Worm (Caenorhabditis elegans) whole organism, L1 larva: Measurements from ENCODE around the gene Y59H11AM.4.

Experiments used
- C04F5.9 ChIP-seq: sonication (generic microtip); optimal IDR thresholded peaks from 2 replicates; lab custom pipeline; 2016; ENCODE audit warnings: missing genetic modification characterization, missing compliant biosample characterization
- aha-1 ChIP-seq: fragments of 150-350 bp; optimal IDR thresholded peaks from 2 replicates; lab custom pipeline; 2014; ENCODE audit warnings: missing biosample characterization, missing genetic modification characterization
- alr-1 ChIP-seq: fragments of 200-800 bp; sonication (Bioruptor generic); optimal IDR thresholded peaks from 2 replicates; lab custom pipeline; 2018; ENCODE audit warnings: borderline replicate concordance, mild to moderate bottlenecking, missing genetic modification characterization, missing compliant biosample characterization
- ama-1 ChIP-seq: fragments of 150-350 bp; optimal IDR thresholded peaks from 2 replicates; lab custom pipeline; 2014
- ceh-88 ChIP-seq: fragments of 200-800 bp; sonication (Bioruptor generic); IDR thresholded peaks from 2 replicates; pipeline ENCODE4 v1.3.6; 2022; ENCODE audit warnings: missing genetic modification characterization, missing compliant biosample characterization
- ceh-90 ChIP-seq: sonication (generic microtip); optimal IDR thresholded peaks from 2 replicates; lab custom pipeline; 2016; ENCODE audit warnings: missing genetic modification characterization, missing compliant biosample characterization
- dpl-1 ChIP-seq, 3 experiments: fragments of 150-350 bp in 2 of 3; sonication (generic microtip) in 1 of 3; optimal IDR thresholded peaks; 2 replicates each; lab custom pipeline; 2014 to 2017; ENCODE audit warnings: missing biosample characterization in 3 of 3, missing genetic modification characterization in 3 of 3, missing genetic modification reagents in 3 of 3
- efl-3 ChIP-seq: fragments of 200-800 bp; sonication (Bioruptor generic); optimal IDR thresholded peaks from 2 replicates; lab custom pipeline; 2018; ENCODE audit warnings: mild to moderate bottlenecking, missing genetic modification characterization, missing compliant biosample characterization
- egl-27 ChIP-seq, 2 experiments: fragments of 150-350 bp in 1 of 2; sonication (generic microtip); optimal IDR thresholded peaks; 3 replicates each; lab custom pipeline; 2017 to 2018; ENCODE audit warnings: missing biosample characterization in 2 of 2, missing genetic modification characterization in 2 of 2, missing genetic modification reagents in 2 of 2
- elt-3 ChIP-seq, 6 experiments: fragments of 150-350 bp in 1 of 6; sonication (generic microtip); optimal IDR thresholded peaks; 2 replicates each; lab custom pipeline; 2017 to 2018; ENCODE audit warnings: missing biosample characterization in 6 of 6, missing genetic modification characterization in 6 of 6, inconsistent platforms in 1 of 6
- fkh-10 ChIP-seq: sonication (generic microtip); optimal IDR thresholded peaks from 2 replicates; lab custom pipeline; 2017; ENCODE audit warnings: missing biosample characterization, missing genetic modification reagents, missing genetic modification characterization
- fkh-4 ChIP-seq: sonication (generic microtip); optimal IDR thresholded peaks from 2 replicates; lab custom pipeline; 2016; ENCODE audit warnings: missing compliant biosample characterization, missing genetic modification characterization, borderline replicate concordance
- fkh-8 ChIP-seq: sonication (generic microtip); optimal IDR thresholded peaks from 2 replicates; lab custom pipeline; 2016; ENCODE audit warnings: mild to moderate bottlenecking, missing genetic modification characterization, missing compliant biosample characterization
- fos-1 ChIP-seq: fragments of 150-350 bp; optimal IDR thresholded peaks from 2 replicates; lab custom pipeline; 2014; ENCODE audit warnings: missing biosample characterization, missing genetic modification characterization
- hlh-17 ChIP-seq: fragments of 200-800 bp; sonication (Bioruptor generic); optimal IDR thresholded peaks from 2 replicates; lab custom pipeline; 2018; ENCODE audit warnings: missing genetic modification characterization, mild to moderate bottlenecking, missing compliant biosample characterization, moderate library complexity, borderline replicate concordance
- hpl-2 ChIP-seq: fragments of 150-350 bp; optimal IDR thresholded peaks from 2 replicates; lab custom pipeline; 2014; ENCODE audit warnings: missing biosample characterization, missing genetic modification reagents, missing genetic modification characterization
- isw-1 ChIP-seq: fragments of 200-800 bp; sonication (Bioruptor generic); IDR thresholded peaks from 2 replicates; pipeline ENCODE4 v1.3.6; 2022; ENCODE audit warnings: missing genetic modification characterization, missing compliant biosample characterization
- jun-1 ChIP-seq: fragments of 150-350 bp; optimal IDR thresholded peaks from 2 replicates; lab custom pipeline; 2014; ENCODE audit warnings: missing biosample characterization, missing genetic modification reagents, missing genetic modification characterization
- lin-14 ChIP-seq: fragments of 200-800 bp; sonication (Bioruptor generic); optimal IDR thresholded peaks from 2 replicates; lab custom pipeline; 2018; ENCODE audit warnings: mild to moderate bottlenecking, missing genetic modification characterization, moderate library complexity, missing compliant biosample characterization
- lin-15B ChIP-seq: fragments of 150-350 bp; sonication (generic microtip); optimal IDR thresholded peaks from 3 replicates; lab custom pipeline; 2014; ENCODE audit warnings: missing biosample characterization, missing genetic modification characterization
- lin-35 ChIP-seq, 2 experiments: fragments of 150-350 bp; optimal IDR thresholded peaks; 2 replicates each; lab custom pipeline; 2014; ENCODE audit warnings: missing biosample characterization in 2 of 2, missing genetic modification characterization in 2 of 2, missing genetic modification reagents in 2 of 2
- lir-3 ChIP-seq: sonication (generic microtip); optimal IDR thresholded peaks from 2 replicates; lab custom pipeline; 2016; ENCODE audit warnings: mild to moderate bottlenecking, missing genetic modification characterization, moderate library complexity, missing compliant biosample characterization; ENCODE audit not compliant: poor library complexity
- lsy-2 ChIP-seq, 2 experiments: fragments of 150-350 bp; optimal IDR thresholded peaks; 2 replicates each; lab custom pipeline; 2014; ENCODE audit warnings: missing biosample characterization in 2 of 2, missing genetic modification characterization in 2 of 2
- mef-2 ChIP-seq: fragments of 150-350 bp; optimal IDR thresholded peaks from 2 replicates; lab custom pipeline; 2014; ENCODE audit warnings: missing biosample characterization, missing genetic modification characterization
- nhr-12 ChIP-seq: sonication (generic microtip); optimal IDR thresholded peaks from 2 replicates; lab custom pipeline; 2017; ENCODE audit warnings: missing biosample characterization, missing genetic modification characterization
- nhr-19 ChIP-seq: fragments of 200-800 bp; sonication (Bioruptor generic); conservative IDR thresholded peaks from 2 replicates; pipeline ENCODE4 v1.3.6; 2022; ENCODE audit warnings: missing genetic modification characterization, missing compliant biosample characterization
- nhr-20 ChIP-seq: sonication (generic microtip); optimal IDR thresholded peaks from 2 replicates; lab custom pipeline; 2016; ENCODE audit warnings: mild to moderate bottlenecking, missing genetic modification characterization, missing compliant biosample characterization
- nhr-237 ChIP-seq: fragments of 150-350 bp; optimal IDR thresholded peaks from 2 replicates; lab custom pipeline; 2014; ENCODE audit warnings: missing biosample characterization, missing genetic modification characterization
- nhr-28 ChIP-seq: fragments of 150-350 bp; optimal IDR thresholded peaks from 2 replicates; lab custom pipeline; 2014; ENCODE audit warnings: missing biosample characterization, missing genetic modification characterization
- nhr-47 ChIP-seq: sonication (generic microtip); optimal IDR thresholded peaks from 2 replicates; lab custom pipeline; 2016; ENCODE audit warnings: mild to moderate bottlenecking, missing genetic modification characterization, moderate library complexity, missing compliant biosample characterization
- nhr-71 ChIP-seq: sonication (generic microtip); optimal IDR thresholded peaks from 2 replicates; lab custom pipeline; 2016; ENCODE audit warnings: mild to moderate bottlenecking, missing genetic modification characterization, moderate library complexity, missing compliant biosample characterization
- nhr-76 ChIP-seq: sonication (generic microtip); optimal IDR thresholded peaks from 2 replicates; lab custom pipeline; 2017; ENCODE audit warnings: missing biosample characterization, missing genetic modification characterization
- nhr-77 ChIP-seq: fragments of 150-350 bp; optimal IDR thresholded peaks from 2 replicates; lab custom pipeline; 2014; ENCODE audit warnings: missing biosample characterization, missing genetic modification characterization
- nhr-90 ChIP-seq: sonication (generic microtip); optimal IDR thresholded peaks from 2 replicates; lab custom pipeline; 2016; ENCODE audit warnings: mild to moderate bottlenecking, missing genetic modification characterization, missing compliant biosample characterization; ENCODE audit not compliant: poor library complexity
- pax-3 ChIP-seq: fragments of 200-800 bp; sonication (Bioruptor generic); optimal IDR thresholded peaks from 2 replicates; lab custom pipeline; 2018; ENCODE audit warnings: mild to moderate bottlenecking, missing genetic modification characterization, moderate library complexity, missing compliant biosample characterization
- pqm-1 ChIP-seq: sonication (generic microtip); optimal IDR thresholded peaks from 3 replicates; lab custom pipeline; 2017; ENCODE audit warnings: missing biosample characterization, missing genetic modification characterization
- rnt-1 ChIP-seq: sonication (generic microtip); optimal IDR thresholded peaks from 2 replicates; lab custom pipeline; 2016; ENCODE audit warnings: mild to moderate bottlenecking, missing genetic modification characterization, moderate library complexity, missing compliant biosample characterization
- skn-1 ChIP-seq: fragments of 150-350 bp; optimal IDR thresholded peaks from 2 replicates; lab custom pipeline; 2014; ENCODE audit warnings: missing biosample characterization, missing genetic modification characterization
- snpc-4 ChIP-seq: fragments of 150-350 bp; optimal IDR thresholded peaks from 2 replicates; lab custom pipeline; 2014; ENCODE audit warnings: missing biosample characterization, missing genetic modification characterization
- snu-23 ChIP-seq: sonication (generic microtip); optimal IDR thresholded peaks from 2 replicates; lab custom pipeline; 2016; ENCODE audit warnings: missing genetic modification characterization, missing compliant biosample characterization
- swsn-7 ChIP-seq: sonication (generic microtip); optimal IDR thresholded peaks from 2 replicates; lab custom pipeline; 2016; ENCODE audit warnings: missing genetic modification characterization, missing compliant biosample characterization
- tbx-2 ChIP-seq: sonication (generic microtip); optimal IDR thresholded peaks from 2 replicates; lab custom pipeline; 2016; ENCODE audit warnings: missing genetic modification characterization, missing compliant biosample characterization
- tlp-1 ChIP-seq: fragments of 150-350 bp; optimal IDR thresholded peaks from 2 replicates; lab custom pipeline; 2014; ENCODE audit warnings: missing biosample characterization, missing genetic modification characterization
- vab-15 ChIP-seq: sonication (generic microtip); optimal IDR thresholded peaks from 2 replicates; lab custom pipeline; 2017; ENCODE audit warnings: missing genotype, mild to moderate bottlenecking, missing genetic modification characterization, missing compliant biosample characterization
- ztf-11 ChIP-seq, 2 experiments: sonication (generic microtip); optimal IDR thresholded peaks; 2 replicates each; lab custom pipeline; 2016 to 2017; ENCODE audit warnings: missing genetic modification characterization in 2 of 2, missing biosample characterization in 1 of 2, missing compliant biosample characterization in 1 of 2

Gene Y59H11AM.4

ce11 chrIV:8538011-8538658 is 32.0 kb downstream of the Y59H11AM.4 start (continued):
- TF ChIP-seq hlh-17 (GFP tag; lab: Kevin White, UChicago) = no peak
- TF ChIP-seq nhr-12 = no peak
- no peak for TF ChIP-seq C04F5.9
- no peak for TF ChIP-seq skn-1 (tag; lab: Kevin White, UChicago)
- no peak for TF ChIP-seq nhr-76 (tag; lab: Kevin White, UChicago)
- TF ChIP-seq aha-1 (tag; lab: Kevin White, UChicago) = no peak
- TF ChIP-seq nhr-28 (tag; lab: Kevin White, UChicago) = no peak

- peak; percentile 10 for TF ChIP-seq nhr-47 (tag; lab: Kevin White, UChicago)
- TF ChIP-seq lsy-2 (tag; optimal IDR thresholded peaks at IDR 0.05; lab: Kevin White, UChicago) = peak in 1 of 2 experiments; percentile 1
- no peak for TF ChIP-seq skn-1 (tag; lab: Kevin White, UChicago)
- no peak for TF ChIP-seq egl-27 (tag; optimal IDR thresholded peaks at IDR 0.05; lab: Kevin White, UChicago)
- TF ChIP-seq ceh-90 = no peak
- peak; percentile 5 for TF ChIP-seq tbx-2 (tag; lab: Kevin White, UChicago)
- no peak for TF ChIP-seq efl-3 (GFP tag; lab: Kevin White, UChicago)
- TF ChIP-seq nhr-237 (tag; lab: Kevin White, UChicago) = no peak
- no peak for TF ChIP-seq nhr-90 (tag; lab: Kevin White, UChicago)
- TF ChIP-seq nhr-19 = peak; percentile 25; the same call in 1 of the 2 replicates
- TF ChIP-seq lir-3 = no peak
- TF ChIP-seq hlh-17 (GFP tag; lab: Kevin White, UChicago) = no peak
- TF ChIP-seq nhr-12 = no peak
- no peak for TF ChIP-seq ceh-88
- TF ChIP-seq lin-35 (GFP tag; optimal IDR thresholded peaks at IDR 0.05; lab: Kevin White, UChicago) = no peak
- TF ChIP-seq mef-2 (tag; lab: Kevin White, UChicago) = no peak
- peak; percentile 24 for TF ChIP-seq nhr-71
- TF ChIP-seq nhr-20 (tag; lab: Kevin White, UChicago) = peak; percentile 37
- TF ChIP-seq elt-3 (tag; optimal IDR thresholded peaks at IDR 0.05; lab: Kevin White, UChicago) = peak in 1 of 6 experiments; percentile 16
- TF ChIP-seq rnt-1 = no peak
- TF ChIP-seq fkh-8 = no peak
- TF ChIP-seq fos-1 (tag; lab: Kevin White, UChicago) = no peak
- TF ChIP-seq aha-1 (tag; lab: Kevin White, UChicago) = no peak
- TF ChIP-seq lin-15B (tag; lab: Kevin White, UChicago) = no peak
- TF ChIP-seq isw-1 = no peak
- no peak for TF ChIP-seq nhr-77 (tag; lab: Kevin White, UChicago)
- TF ChIP-seq jun-1 (tag; lab: Kevin White, UChicago) = no peak
These were observed 34.2 kb downstream of the Y59H11AM.4 start for ce11 chrIV:8535946-8536345.

- TF ChIP-seq nhr-19 (peak; percentile 67), nhr-77 (tag; lab: Kevin White, UChicago) (no peak), ztf-11 (tag; optimal IDR thresholded peaks at IDR 0.05; lab: Kevin White, UChicago) (no peak), fkh-4 (no peak), isw-1 (no peak), snu-23 (GFP tag; lab: Kevin White, UChicago) (peak; percentile 71), lir-3 (peak; percentile 5), lsy-2 (tag; optimal IDR thresholded peaks at IDR 0.05; lab: Kevin White, UChicago) (peak; percentile 56 to 57), ama-1 (lab: Kevin White, UChicago) (peak; percentile 18), lin-15B (tag; lab: Kevin White, UChicago) (no peak), tlp-1 (tag; lab: Kevin White, UChicago) (no peak), aha-1 (tag; lab: Kevin White, UChicago) (no peak), alr-1 (tag; lab: Kevin White, UChicago) (no peak), pqm-1 (no peak), lin-14 (GFP tag; lab: Kevin White, UChicago) (peak; percentile 77), egl-27 (tag; optimal IDR thresholded peaks at IDR 0.05; lab: Kevin White, UChicago) (no peak), vab-15 (no peak), elt-3 (tag; optimal IDR thresholded peaks at IDR 0.05; lab: Kevin White, UChicago) (peak in 4 of 6 experiments; percentile 21 to 86 (median 62)), pax-3 (tag; lab: Kevin White, UChicago) (no peak), hpl-2 (GFP tag; lab: Kevin White, UChicago) (no peak), fkh-10 (GFP tag; lab: Kevin White, UChicago) (no peak), ceh-90 (no peak), hlh-17 (GFP tag; lab: Kevin White, UChicago) (no peak), swsn-7 (tag; lab: Kevin White, UChicago) (peak; percentile 10), mef-2 (tag; lab: Kevin White, UChicago) (no peak), nhr-20 (tag; lab: Kevin White, UChicago) (peak; percentile 92), nhr-28 (tag; lab: Kevin White, UChicago) (no peak), nhr-90 (tag; lab: Kevin White, UChicago) (peak; percentile 59), dpl-1 (GFP tag; optimal IDR thresholded peaks at IDR 0.05; lab: Kevin White, UChicago) (peak in 1 of 3 experiments; percentile 8), snpc-4 (tag; lab: Kevin White, UChicago) (no peak)
These were observed 35.1 kb downstream of the Y59H11AM.4 start for ce11 chrIV:8534997-8535414.
